Worm (Caenorhabditis elegans): ENCODE measurements around the gene dsc-4.

- TF ChIP-seq hlh-30 (tag; optimal IDR thresholded peaks at IDR 0.05; ENCODE audit: insufficient read depth) (no peak), che-1 (tag; optimal IDR thresholded peaks at IDR 0.05) (no peak), odd-2 (tag; optimal IDR thresholded peaks at IDR 0.05) (no peak), unc-3 (GFP tag; conservative IDR thresholded peaks at IDR 0.05) (no peak), unc-3 (tag; optimal IDR thresholded peaks at IDR 0.05) (no peak), nfya-1 (tag; optimal IDR thresholded peaks at IDR 0.05) (no peak), fkh-10 (GFP tag; optimal IDR thresholded peaks at IDR 0.05) (no peak)
Measured at ce11 chrIV:294737-295136, 25.6 kb downstream of the dsc-4 start.

All from whole organism, late embryonic.